Worm (Caenorhabditis elegans) whole organism, young adult: ENCODE measurements around the gene glo-1.

ENCODE experiments used
- B0336.3 ChIP-seq: fragments of 200-800 bp; sonication (Bioruptor generic); IDR thresholded peaks from 2 replicates; pipeline ENCODE4 v1.3.6; 2022; ENCODE audit warnings: missing genetic modification characterization, missing compliant biosample characterization
- T07F8.4 ChIP-seq: sonication (generic microtip); optimal IDR thresholded peaks from 2 replicates; lab custom pipeline; 2016; ENCODE audit warnings: mild to moderate bottlenecking, missing genetic modification characterization, moderate library complexity, missing compliant biosample characterization
- Y53F4B.3 ChIP-seq: fragments of 200-800 bp; sonication (Bioruptor generic); IDR thresholded peaks from 2 replicates; pipeline ENCODE4 v1.3.6; 2022; ENCODE audit warnings: missing genetic modification reagents, missing genetic modification characterization, missing compliant biosample characterization
- cebp-2 ChIP-seq: fragments of 200-800 bp; sonication (Bioruptor generic); IDR thresholded peaks from 2 replicates; pipeline ENCODE4 v1.3.6; 2022; ENCODE audit warnings: missing genetic modification characterization, missing compliant biosample characterization
- ceh-100 ChIP-seq: fragments of 200-800 bp; sonication (Bioruptor generic); IDR thresholded peaks from 2 replicates; pipeline ENCODE4 v1.3.6; 2022; ENCODE audit warnings: missing genetic modification reagents, missing genetic modification characterization, missing compliant biosample characterization
- ekl-4 ChIP-seq: fragments of 200-800 bp; sonication (Bioruptor generic); IDR thresholded peaks from 2 replicates; pipeline ENCODE4 v1.3.6; 2022; ENCODE audit warnings: missing genetic modification reagents, missing genetic modification characterization, missing compliant biosample characterization
- nfya-1 ChIP-seq: sonication (generic microtip); optimal IDR thresholded peaks from 2 replicates; lab custom pipeline; 2017; ENCODE audit warnings: antibody characterized with exemption, missing compliant biosample characterization, missing genetic modification characterization, borderline replicate concordance; ENCODE audit not compliant: insufficient read depth
- rec-8 ChIP-seq, 2 experiments: sonication (generic microtip); optimal IDR thresholded peaks; 2 replicates each; lab custom pipeline; 2016; ENCODE audit warnings: mild to moderate bottlenecking in 2 of 2, missing genetic modification characterization in 2 of 2, missing genetic modification reagents in 2 of 2, missing genotype in 2 of 2, missing biosample characterization in 1 of 2, missing compliant biosample characterization in 1 of 2, moderate library complexity in 1 of 2
- sea-2 ChIP-seq: fragments of 200-800 bp; sonication (Bioruptor generic); IDR thresholded peaks from 2 replicates; pipeline ENCODE4 v1.3.6; 2022; ENCODE audit warnings: missing genetic modification characterization, missing compliant biosample characterization
- snpc-4 ChIP-seq, 5 experiments: fragments of 150-350 bp in 1 of 5; sonication (generic microtip) in 4 of 5; optimal IDR thresholded peaks; 2 replicates each; lab custom pipeline; 2014 to 2018; ENCODE audit warnings: missing genetic modification characterization in 5 of 5, missing biosample characterization in 3 of 5, antibody characterized with exemption in 2 of 5, mild to moderate bottlenecking in 2 of 5, missing compliant biosample characterization in 2 of 5, missing genotype in 2 of 5, moderate library complexity in 2 of 5, missing genetic modification reagents in 1 of 5
- unc-62 ChIP-seq: fragments of 150-350 bp; optimal IDR thresholded peaks from 2 replicates; lab custom pipeline; 2014; ENCODE audit warnings: missing biosample characterization, missing genetic modification reagents, missing genetic modification characterization
- xnd-1 ChIP-seq: sonication (generic microtip); optimal IDR thresholded peaks from 2 replicates; lab custom pipeline; 2016; ENCODE audit warnings: missing genotype, missing genetic modification reagents, missing genetic modification characterization, missing compliant biosample characterization

DNA sequence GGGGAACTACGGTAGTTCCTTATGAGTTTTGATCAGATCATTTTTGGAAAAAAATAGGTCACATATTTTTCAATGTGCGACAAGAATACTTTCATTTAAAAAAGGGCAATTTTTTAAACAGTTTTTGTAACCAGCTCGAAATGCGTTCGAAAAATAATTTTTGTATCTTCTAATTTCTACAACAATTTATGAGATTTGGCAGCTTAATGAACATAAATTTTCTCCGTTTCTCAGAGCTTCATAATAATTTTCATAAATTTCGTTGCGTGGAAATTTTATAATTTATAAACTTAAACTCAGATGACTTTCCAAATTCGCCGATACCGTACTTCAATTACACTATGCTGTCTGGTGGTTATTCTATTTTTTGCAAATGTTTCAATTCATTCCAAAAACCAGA is 12.8 kb upstream of the glo-1 start, which contains the start of gene F21G4.3:
- TF ChIP-seq B0336.3 (GFP tag; lab: Robert Waterston, UW) = no peak
- no peak for TF ChIP-seq sea-2 (GFP tag; lab: Robert Waterston, UW)
- no peak for TF ChIP-seq rec-8 (tag; optimal IDR thresholded peaks at IDR 0.05; lab: Kevin White, UChicago)
- TF ChIP-seq unc-62 (GFP tag; lab: Kevin White, UChicago) = no peak
- no peak for TF ChIP-seq xnd-1 (tag; lab: Kevin White, UChicago)
- no peak for TF ChIP-seq cebp-2
- no peak for TF ChIP-seq Y53F4B.3 (GFP tag; lab: Robert Waterston, UW)
- TF ChIP-seq T07F8.4 (tag; lab: Kevin White, UChicago) = no peak
- TF ChIP-seq ceh-100 (GFP tag; lab: Robert Waterston, UW) = no peak
- no peak for TF ChIP-seq snpc-4 (GFP tag; optimal IDR thresholded peaks at IDR 0.05; lab: Kevin White, UChicago)
- TF ChIP-seq snpc-4 (tag; optimal IDR thresholded peaks at IDR 0.05; lab: Kevin White, UChicago) = no peak
- TF ChIP-seq nfya-1 (tag; lab: Kevin White, UChicago) = no peak
- TF ChIP-seq ekl-4 (GFP tag; lab: Robert Waterston, UW) = no peak
